Worm (Caenorhabditis elegans) whole organism, L1 larva: ENCODE results near the gene Y39A3CL.4.

Experiments used
- C04F5.9 ChIP-seq: sonication (generic microtip); optimal IDR thresholded peaks from 2 replicates; lab custom pipeline; 2016; ENCODE audit warnings: missing genetic modification characterization, missing compliant biosample characterization
- C16A3.4 ChIP-seq: fragments of 150-350 bp; optimal IDR thresholded peaks from 2 replicates; lab custom pipeline; 2014; ENCODE audit warnings: missing biosample characterization, missing genetic modification characterization
- F16B12.6 ChIP-seq: fragments of 150-350 bp; optimal IDR thresholded peaks from 2 replicates; lab custom pipeline; 2014; ENCODE audit warnings: missing biosample characterization, missing genetic modification characterization
- aha-1 ChIP-seq: fragments of 150-350 bp; optimal IDR thresholded peaks from 2 replicates; lab custom pipeline; 2014; ENCODE audit warnings: missing biosample characterization, missing genetic modification characterization
- alr-1 ChIP-seq: fragments of 200-800 bp; sonication (Bioruptor generic); optimal IDR thresholded peaks from 2 replicates; lab custom pipeline; 2018; ENCODE audit warnings: borderline replicate concordance, mild to moderate bottlenecking, missing genetic modification characterization, missing compliant biosample characterization
- ama-1 ChIP-seq: fragments of 150-350 bp; optimal IDR thresholded peaks from 2 replicates; lab custom pipeline; 2014
- blmp-1 ChIP-seq: fragments of 150-350 bp; optimal IDR thresholded peaks from 2 replicates; lab custom pipeline; 2014; ENCODE audit warnings: missing biosample characterization, missing genetic modification characterization
- ceh-63 ChIP-seq: fragments of 200-800 bp; sonication (Bioruptor generic); optimal IDR thresholded peaks from 2 replicates; lab custom pipeline; 2018; ENCODE audit warnings: mild to moderate bottlenecking, missing genetic modification characterization, missing compliant biosample characterization
- ceh-88 ChIP-seq: fragments of 200-800 bp; sonication (Bioruptor generic); IDR thresholded peaks from 2 replicates; pipeline ENCODE4 v1.3.6; 2022; ENCODE audit warnings: missing genetic modification characterization, missing compliant biosample characterization
- ceh-90 ChIP-seq: sonication (generic microtip); optimal IDR thresholded peaks from 2 replicates; lab custom pipeline; 2016; ENCODE audit warnings: missing genetic modification characterization, missing compliant biosample characterization
- ces-1 ChIP-seq: fragments of 150-350 bp; optimal IDR thresholded peaks from 2 replicates; lab custom pipeline; 2014; ENCODE audit warnings: missing biosample characterization, missing genetic modification reagents, missing genetic modification characterization
- dpl-1 ChIP-seq, 3 experiments: fragments of 150-350 bp in 2 of 3; sonication (generic microtip) in 1 of 3; optimal IDR thresholded peaks; 2 replicates each; lab custom pipeline; 2014 to 2017; ENCODE audit warnings: missing biosample characterization in 3 of 3, missing genetic modification characterization in 3 of 3, missing genetic modification reagents in 3 of 3
- dsc-1 ChIP-seq: sonication (generic microtip); optimal IDR thresholded peaks from 2 replicates; lab custom pipeline; 2016; ENCODE audit warnings: mild to moderate bottlenecking, missing genetic modification characterization, missing compliant biosample characterization
- efl-1 ChIP-seq, 4 experiments: fragments of 150-350 bp; optimal IDR thresholded peaks in 3 of 4; peaks in 1 of 4; 1 replicate in 1 of 4; 2 replicates in 3 of 4; lab custom pipeline; 2014; ENCODE audit warnings: missing biosample characterization in 2 of 4, missing genetic modification characterization in 2 of 4, missing genetic modification reagents in 2 of 4
- egl-13 ChIP-seq: sonication (generic microtip); optimal IDR thresholded peaks from 2 replicates; lab custom pipeline; 2016; ENCODE audit warnings: missing genotype, missing genetic modification reagents, missing genetic modification characterization, missing compliant biosample characterization
- fkh-8 ChIP-seq: sonication (generic microtip); optimal IDR thresholded peaks from 2 replicates; lab custom pipeline; 2016; ENCODE audit warnings: mild to moderate bottlenecking, missing genetic modification characterization, missing compliant biosample characterization
- grh-1 ChIP-seq: fragments of 200-800 bp; sonication (Bioruptor generic); IDR thresholded peaks from 2 replicates; pipeline ENCODE4 v1.3.6; 2022; ENCODE audit warnings: missing genetic modification reagents, missing genetic modification characterization, missing compliant biosample characterization
- hlh-17 ChIP-seq: fragments of 200-800 bp; sonication (Bioruptor generic); optimal IDR thresholded peaks from 2 replicates; lab custom pipeline; 2018; ENCODE audit warnings: missing genetic modification characterization, mild to moderate bottlenecking, missing compliant biosample characterization, moderate library complexity, borderline replicate concordance
- hlh-4 ChIP-seq: sonication (generic microtip); optimal IDR thresholded peaks from 2 replicates; lab custom pipeline; 2016; ENCODE audit warnings: mild to moderate bottlenecking, missing genetic modification characterization, missing compliant biosample characterization
- irx-1 ChIP-seq: sonication (generic microtip); optimal IDR thresholded peaks from 2 replicates; lab custom pipeline; 2016; ENCODE audit warnings: missing genetic modification characterization, missing compliant biosample characterization
- isw-1 ChIP-seq: fragments of 200-800 bp; sonication (Bioruptor generic); IDR thresholded peaks from 2 replicates; pipeline ENCODE4 v1.3.6; 2022; ENCODE audit warnings: missing genetic modification characterization, missing compliant biosample characterization
- lin-13 ChIP-seq: fragments of 150-350 bp; optimal IDR thresholded peaks from 2 replicates; lab custom pipeline; 2014; ENCODE audit warnings: missing biosample characterization, missing genetic modification reagents, missing genetic modification characterization
- lin-14 ChIP-seq: fragments of 200-800 bp; sonication (Bioruptor generic); optimal IDR thresholded peaks from 2 replicates; lab custom pipeline; 2018; ENCODE audit warnings: mild to moderate bottlenecking, missing genetic modification characterization, moderate library complexity, missing compliant biosample characterization
- lin-15B ChIP-seq: fragments of 150-350 bp; sonication (generic microtip); optimal IDR thresholded peaks from 3 replicates; lab custom pipeline; 2014; ENCODE audit warnings: missing biosample characterization, missing genetic modification characterization
- lin-35 ChIP-seq, 2 experiments: fragments of 150-350 bp; optimal IDR thresholded peaks; 2 replicates each; lab custom pipeline; 2014; ENCODE audit warnings: missing biosample characterization in 2 of 2, missing genetic modification characterization in 2 of 2, missing genetic modification reagents in 2 of 2
- lir-3 ChIP-seq: sonication (generic microtip); optimal IDR thresholded peaks from 2 replicates; lab custom pipeline; 2016; ENCODE audit warnings: mild to moderate bottlenecking, missing genetic modification characterization, moderate library complexity, missing compliant biosample characterization; ENCODE audit not compliant: poor library complexity
- lsy-2 ChIP-seq, 2 experiments: fragments of 150-350 bp; optimal IDR thresholded peaks; 2 replicates each; lab custom pipeline; 2014; ENCODE audit warnings: missing biosample characterization in 2 of 2, missing genetic modification characterization in 2 of 2
- mab-9 ChIP-seq: fragments of 200-800 bp; sonication (Bioruptor generic); IDR thresholded peaks from 2 replicates; pipeline ENCODE4 v1.3.6; 2022; ENCODE audit warnings: missing genetic modification reagents, missing genetic modification characterization, missing compliant biosample characterization
- mdl-1 ChIP-seq, 2 experiments: fragments of 150-350 bp; optimal IDR thresholded peaks; 2 replicates each; lab custom pipeline; 2014 to 2017; ENCODE audit warnings: missing biosample characterization in 2 of 2, missing genetic modification characterization in 2 of 2, inconsistent platforms in 1 of 2
- mep-1 ChIP-seq: fragments of 150-350 bp; optimal IDR thresholded peaks from 2 replicates; lab custom pipeline; 2014; ENCODE audit warnings: missing biosample characterization, missing genetic modification characterization
- nhr-19 ChIP-seq: fragments of 200-800 bp; sonication (Bioruptor generic); conservative IDR thresholded peaks from 2 replicates; pipeline ENCODE4 v1.3.6; 2022; ENCODE audit warnings: missing genetic modification characterization, missing compliant biosample characterization
- nhr-20 ChIP-seq: sonication (generic microtip); optimal IDR thresholded peaks from 2 replicates; lab custom pipeline; 2016; ENCODE audit warnings: mild to moderate bottlenecking, missing genetic modification characterization, missing compliant biosample characterization
- nhr-237 ChIP-seq: fragments of 150-350 bp; optimal IDR thresholded peaks from 2 replicates; lab custom pipeline; 2014; ENCODE audit warnings: missing biosample characterization, missing genetic modification characterization
- nhr-28 ChIP-seq: fragments of 150-350 bp; optimal IDR thresholded peaks from 2 replicates; lab custom pipeline; 2014; ENCODE audit warnings: missing biosample characterization, missing genetic modification characterization
- nhr-47 ChIP-seq: sonication (generic microtip); optimal IDR thresholded peaks from 2 replicates; lab custom pipeline; 2016; ENCODE audit warnings: mild to moderate bottlenecking, missing genetic modification characterization, moderate library complexity, missing compliant biosample characterization
- nhr-71 ChIP-seq: sonication (generic microtip); optimal IDR thresholded peaks from 2 replicates; lab custom pipeline; 2016; ENCODE audit warnings: mild to moderate bottlenecking, missing genetic modification characterization, moderate library complexity, missing compliant biosample characterization
- nhr-76 ChIP-seq: sonication (generic microtip); optimal IDR thresholded peaks from 2 replicates; lab custom pipeline; 2017; ENCODE audit warnings: missing biosample characterization, missing genetic modification characterization
- nhr-77 ChIP-seq: fragments of 150-350 bp; optimal IDR thresholded peaks from 2 replicates; lab custom pipeline; 2014; ENCODE audit warnings: missing biosample characterization, missing genetic modification characterization
- pax-3 ChIP-seq: fragments of 200-800 bp; sonication (Bioruptor generic); optimal IDR thresholded peaks from 2 replicates; lab custom pipeline; 2018; ENCODE audit warnings: mild to moderate bottlenecking, missing genetic modification characterization, moderate library complexity, missing compliant biosample characterization
- rnt-1 ChIP-seq: sonication (generic microtip); optimal IDR thresholded peaks from 2 replicates; lab custom pipeline; 2016; ENCODE audit warnings: mild to moderate bottlenecking, missing genetic modification characterization, moderate library complexity, missing compliant biosample characterization
- skn-1 ChIP-seq: fragments of 150-350 bp; optimal IDR thresholded peaks from 2 replicates; lab custom pipeline; 2014; ENCODE audit warnings: missing biosample characterization, missing genetic modification characterization
- snu-23 ChIP-seq: sonication (generic microtip); optimal IDR thresholded peaks from 2 replicates; lab custom pipeline; 2016; ENCODE audit warnings: missing genetic modification characterization, missing compliant biosample characterization
- sup-37 ChIP-seq: fragments of 200-800 bp; sonication (Bioruptor generic); optimal IDR thresholded peaks from 2 replicates; lab custom pipeline; 2018; ENCODE audit warnings: mild to moderate bottlenecking, missing genetic modification characterization, missing compliant biosample characterization
- tbx-2 ChIP-seq: sonication (generic microtip); optimal IDR thresholded peaks from 2 replicates; lab custom pipeline; 2016; ENCODE audit warnings: missing genetic modification characterization, missing compliant biosample characterization
- unc-30 ChIP-seq: sonication (generic microtip); optimal IDR thresholded peaks from 2 replicates; lab custom pipeline; 2017; ENCODE audit warnings: missing biosample characterization, missing genetic modification characterization
- unc-98 ChIP-seq: fragments of 200-800 bp; sonication (Bioruptor generic); IDR thresholded peaks from 2 replicates; pipeline ENCODE4 v1.3.6; 2022; ENCODE audit warnings: missing genetic modification characterization, missing compliant biosample characterization
- vab-15 ChIP-seq: sonication (generic microtip); optimal IDR thresholded peaks from 2 replicates; lab custom pipeline; 2017; ENCODE audit warnings: missing genotype, mild to moderate bottlenecking, missing genetic modification characterization, missing compliant biosample characterization
- xbp-1 ChIP-seq: sonication (generic microtip); optimal IDR thresholded peaks from 2 replicates; lab custom pipeline; 2016; ENCODE audit warnings: missing genetic modification characterization, missing compliant biosample characterization
- zip-4 ChIP-seq: fragments of 200-800 bp; sonication (Bioruptor generic); optimal IDR thresholded peaks from 2 replicates; lab custom pipeline; 2018; ENCODE audit warnings: mild to moderate bottlenecking, missing genetic modification characterization, moderate library complexity, missing compliant biosample characterization

The Y39A3CL.4 gene

ce11 chrIII:1785776-1786175 lies 7.9 kb upstream of the Y39A3CL.4 start (continued):
- no peak for TF ChIP-seq hlh-4
- TF ChIP-seq dpl-1 (GFP tag; optimal IDR thresholded peaks at IDR 0.05; lab: Kevin White, UChicago) = peak in 1 of 3 experiments; percentile 29
- TF ChIP-seq lin-14 (GFP tag; lab: Kevin White, UChicago) = peak; percentile 86
- no peak for TF ChIP-seq C16A3.4 (tag; lab: Kevin White, UChicago)
- peak; percentile 26 for TF ChIP-seq F16B12.6
- TF ChIP-seq zip-4 (GFP tag; lab: Kevin White, UChicago) = no peak
- TF ChIP-seq lir-3 (tag; lab: Kevin White, UChicago) = no peak
- peak; percentile 48 for TF ChIP-seq snu-23 (GFP tag; lab: Kevin White, UChicago)
- TF ChIP-seq grh-1 (GFP tag; lab: Robert Waterston, UW) = no peak
- TF ChIP-seq ama-1 = no peak
- no peak for TF ChIP-seq hlh-17 (GFP tag; lab: Kevin White, UChicago)
- TF ChIP-seq lin-15B (tag; lab: Kevin White, UChicago) = peak; percentile 11
- no peak for TF ChIP-seq nhr-20 (tag; lab: Kevin White, UChicago)
- TF ChIP-seq irx-1 (tag; lab: Kevin White, UChicago) = no peak
- TF ChIP-seq nhr-28 (tag; lab: Kevin White, UChicago) = no peak
- no peak for TF ChIP-seq ces-1 (GFP tag; lab: Kevin White, UChicago)
- TF ChIP-seq mab-9 (GFP tag; lab: Robert Waterston, UW) = no peak
- peak; percentile 55 for TF ChIP-seq nhr-71 (tag; lab: Kevin White, UChicago)
- peak; percentile 8 for TF ChIP-seq egl-13 (tag; lab: Kevin White, UChicago)
- peak; percentile 66 for TF ChIP-seq nhr-47
- TF ChIP-seq unc-30 (tag; lab: Kevin White, UChicago) = no peak
- TF ChIP-seq alr-1 (tag; lab: Kevin White, UChicago) = no peak
- no peak for TF ChIP-seq mep-1 (tag; lab: Kevin White, UChicago)
- TF ChIP-seq vab-15 (tag; lab: Kevin White, UChicago) = no peak
- TF ChIP-seq aha-1 (tag; lab: Kevin White, UChicago) = no peak
- TF ChIP-seq sup-37 (GFP tag; lab: Kevin White, UChicago) = no peak
- TF ChIP-seq isw-1 (GFP tag; lab: Robert Waterston, UW) = peak; percentile 40
- peak; percentile 52 to 62 for TF ChIP-seq lsy-2 (tag; optimal IDR thresholded peaks at IDR 0.05; lab: Kevin White, UChicago)
- TF ChIP-seq unc-98 (GFP tag; lab: Robert Waterston, UW) = no peak
- peak; percentile 24 for TF ChIP-seq skn-1
- peak; percentile 34 for TF ChIP-seq nhr-19
- no peak for TF ChIP-seq nhr-77 (tag; lab: Kevin White, UChicago)
- peak; percentile 42 to 57 for TF ChIP-seq efl-1 (optimal IDR thresholded peaks at IDR 0.05; lab: Kevin White, UChicago)
- TF ChIP-seq efl-1 (GFP tag; optimal IDR thresholded peaks at IDR 0.05 in 1 of 2; lab: Kevin White, UChicago) = peak in 1 of 2 experiments; percentile 5
- TF ChIP-seq fkh-8 (tag; lab: Kevin White, UChicago) = peak; percentile 82
- TF ChIP-seq ceh-63 (GFP tag; lab: Kevin White, UChicago) = no peak
- no peak for TF ChIP-seq nhr-237 (tag; lab: Kevin White, UChicago)
- no peak for TF ChIP-seq ceh-90 (tag; lab: Kevin White, UChicago)
- no peak for TF ChIP-seq C04F5.9 (tag; lab: Kevin White, UChicago)
- TF ChIP-seq dsc-1 = peak; percentile 19
- no peak for TF ChIP-seq nhr-76 (tag; lab: Kevin White, UChicago)
- peak; percentile 7 for TF ChIP-seq xbp-1 (tag; lab: Kevin White, UChicago)

- peak; percentile 25 to 55 for TF ChIP-seq efl-1 (optimal IDR thresholded peaks at IDR 0.05; lab: Kevin White, UChicago)
- peak; percentile 66 to 92 for TF ChIP-seq efl-1 (GFP tag; optimal IDR thresholded peaks at IDR 0.05 in 1 of 2; lab: Kevin White, UChicago)
- peak; percentile 23 for TF ChIP-seq xbp-1 (tag; lab: Kevin White, UChicago)
- no peak for TF ChIP-seq ceh-88 (GFP tag; lab: Robert Waterston, UW)
- peak in 2 of 3 experiments; percentile 58 to 62 for TF ChIP-seq dpl-1 (GFP tag; optimal IDR thresholded peaks at IDR 0.05; lab: Kevin White, UChicago)
- TF ChIP-seq dsc-1 = no peak
- TF ChIP-seq lsy-2 (tag; optimal IDR thresholded peaks at IDR 0.05; lab: Kevin White, UChicago) = peak; percentile 95 to 98
- peak; percentile 14 for TF ChIP-seq lin-14 (GFP tag; lab: Kevin White, UChicago)
- peak; percentile 29 for TF ChIP-seq rnt-1 (tag; lab: Kevin White, UChicago)
- TF ChIP-seq F16B12.6 = peak; percentile 86
- TF ChIP-seq mdl-1 (tag; optimal IDR thresholded peaks at IDR 0.05; lab: Kevin White, UChicago) = peak in 1 of 2 experiments; percentile 8
- no peak for TF ChIP-seq hlh-17 (GFP tag; lab: Kevin White, UChicago)
- TF ChIP-seq alr-1 (tag; lab: Kevin White, UChicago) = no peak
- TF ChIP-seq tbx-2 (tag; lab: Kevin White, UChicago) = peak; percentile 9
- TF ChIP-seq lin-35 (GFP tag; optimal IDR thresholded peaks at IDR 0.05; lab: Kevin White, UChicago) = peak; percentile 40 to 51
- TF ChIP-seq nhr-19 = no peak; the same call in 1 of the 2 replicates
- TF ChIP-seq lin-13 = no peak
- peak; percentile 34 for TF ChIP-seq skn-1
- TF ChIP-seq nhr-20 (tag; lab: Kevin White, UChicago) = no peak
- TF ChIP-seq pax-3 (tag; lab: Kevin White, UChicago) = no peak
- peak; percentile 3 for TF ChIP-seq blmp-1 (tag; lab: Kevin White, UChicago)
- peak; percentile 64 for TF ChIP-seq mep-1 (tag; lab: Kevin White, UChicago)
These were observed 401 bp downstream of the Y39A3CL.4 start, which contains the start of gene Y39A3CL.3 for ce11 chrIII:1777468-1777867. Gene Y39A3CL.3, plus strand, starts transcription at chrIII:1777802.
